Worm (Caenorhabditis elegans): ENCODE measurements around the gene C55A6.12.

Gene C55A6.12

DNA sequence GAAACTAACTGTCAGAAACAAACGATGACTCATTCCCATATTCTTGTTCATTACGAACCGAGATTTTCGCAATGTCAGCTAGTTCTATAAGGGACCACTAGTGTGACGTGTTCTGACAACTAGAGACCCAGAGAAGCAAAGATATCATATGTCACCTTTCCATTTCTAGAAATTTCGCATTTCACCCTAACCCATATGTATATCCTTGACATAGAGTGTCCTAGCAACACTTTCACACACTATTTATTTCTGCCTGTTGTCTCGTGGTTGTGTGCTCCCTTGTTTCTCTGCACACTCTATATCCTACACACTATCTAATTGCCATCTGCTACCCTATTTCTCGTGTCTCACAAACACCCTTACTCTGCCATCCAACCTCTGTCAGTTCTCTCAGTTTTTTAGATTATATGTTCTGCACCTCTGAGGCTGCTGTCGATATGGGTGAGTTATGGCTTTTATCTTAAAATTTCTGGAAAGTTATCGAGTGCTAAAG lies 46.0 kb upstream of the C55A6.12 start, which contains the start of the genes F38B7.17 and F38B7.3 (continued):
- TF ChIP-seq snu-23 (GFP tag; optimal IDR thresholded peaks at IDR 0.05) (peak; percentile 79), elt-3 (tag; optimal IDR thresholded peaks at IDR 0.05) (no peak), aly-2 (tag; optimal IDR thresholded peaks at IDR 0.05) (no peak), efl-1 (optimal IDR thresholded peaks at IDR 0.05) (peak; percentile 72 to 77), efl-1 (GFP tag; optimal IDR thresholded peaks at IDR 0.05 in 1 of 2) (peak; percentile 43 to 92), mdl-1 (tag; optimal IDR thresholded peaks at IDR 0.05) (peak; percentile 5 to 88), C04F5.9 (tag; optimal IDR thresholded peaks at IDR 0.05) (no peak), C34B4.2 (tag; optimal IDR thresholded peaks at IDR 0.05) (no peak), unc-30 (tag; optimal IDR thresholded peaks at IDR 0.05) (no peak), ceh-88 (GFP tag; IDR thresholded peaks at IDR 0.05) (no peak), nhr-84 (tag; optimal IDR thresholded peaks at IDR 0.05) (no peak), nhr-19 (GFP tag; conservative IDR thresholded peaks at IDR 0.05) (peak; percentile 19; the same call in 1 of the 2 replicates), egl-27 (tag; optimal IDR thresholded peaks at IDR 0.05) (no peak), irx-1 (tag; optimal IDR thresholded peaks at IDR 0.05) (no peak), fkh-8 (tag; optimal IDR thresholded peaks at IDR 0.05) (peak; percentile 95), lir-3 (tag; optimal IDR thresholded peaks at IDR 0.05; ENCODE audit: poor library complexity) (peak; percentile 43), tbx-2 (tag; optimal IDR thresholded peaks at IDR 0.05) (no peak), unc-86 (tag; optimal IDR thresholded peaks at IDR 0.05) (peak; percentile 42), fkh-4 (tag; optimal IDR thresholded peaks at IDR 0.05; ENCODE audit: borderline replicate concordance) (no peak), ces-1 (GFP tag; optimal IDR thresholded peaks at IDR 0.05) (no peak), lin-39 (tag; optimal IDR thresholded peaks at IDR 0.05) (no peak), blmp-1 (tag; optimal IDR thresholded peaks at IDR 0.05) (peak; percentile 66), nhr-77 (tag; optimal IDR thresholded peaks at IDR 0.05) (peak; percentile 43), lsy-2 (tag; optimal IDR thresholded peaks at IDR 0.05) (peak; percentile 53 to 68), ceh-63 (GFP tag; optimal IDR thresholded peaks at IDR 0.05) (no peak), sptf-1 (tag; optimal IDR thresholded peaks at IDR 0.05) (no peak), xbp-1 (tag; optimal IDR thresholded peaks at IDR 0.05) (peak; percentile 61), ets-5 (GFP tag; IDR thresholded peaks at IDR 0.05) (0 out of 2 replicates have a peak, but pooled peaks have one; percentile 64), pag-3 (tag; optimal IDR thresholded peaks at IDR 0.05; ENCODE audit: borderline replicate concordance, insufficient read depth) (no peak), hlh-4 (tag; optimal IDR thresholded peaks at IDR 0.05) (no peak), ceh-8 (GFP tag; optimal IDR thresholded peaks at IDR 0.05) (peak; percentile 56), nhr-11 (tag; optimal IDR thresholded peaks at IDR 0.05) (peak; percentile 67), sox-4 (tag; optimal IDR thresholded peaks at IDR 0.05) (peak; percentile 39), unc-130 (tag; optimal IDR thresholded peaks at IDR 0.05) (no peak), jun-1 (tag; optimal IDR thresholded peaks at IDR 0.05) (no peak), nhr-76 (tag; optimal IDR thresholded peaks at IDR 0.05) (no peak), lin-13 (GFP tag; optimal IDR thresholded peaks at IDR 0.05) (peak; percentile 8), hpl-2 (GFP tag; optimal IDR thresholded peaks at IDR 0.05) (no peak), nhr-237 (tag; optimal IDR thresholded peaks at IDR 0.05) (no peak), swsn-7 (tag; optimal IDR thresholded peaks at IDR 0.05) (peak; percentile 77), C16A3.4 (tag; optimal IDR thresholded peaks at IDR 0.05) (no peak), isw-1 (GFP tag; IDR thresholded peaks at IDR 0.05) (peak; percentile 25; the same call in 1 of the 2 replicates), hlh-17 (GFP tag; optimal IDR thresholded peaks at IDR 0.05; ENCODE audit: borderline replicate concordance) (no peak), skn-1 (tag; optimal IDR thresholded peaks at IDR 0.05) (peak; percentile 50), unc-62 (GFP tag; optimal IDR thresholded peaks at IDR 0.05) (no peak), nhr-28 (tag; optimal IDR thresholded peaks at IDR 0.05) (no peak), nhr-90 (tag; optimal IDR thresholded peaks at IDR 0.05; ENCODE audit: poor library complexity) (no peak), lin-35 (GFP tag; optimal IDR thresholded peaks at IDR 0.05) (peak; percentile 64 to 70), pqm-1 (tag; optimal IDR thresholded peaks at IDR 0.05) (no peak), F16B12.6 (tag; optimal IDR thresholded peaks at IDR 0.05) (no peak), lin-14 (GFP tag; optimal IDR thresholded peaks at IDR 0.05) (peak; percentile 87), mab-9 (GFP tag; IDR thresholded peaks at IDR 0.05) (no peak), mep-1 (tag; optimal IDR thresholded peaks at IDR 0.05) (peak; percentile 80), fkh-10 (GFP tag; optimal IDR thresholded peaks at IDR 0.05) (no peak)
